Fruit fly (Drosophila melanogaster) whole organism, larva: Measurements from ENCODE around the gene dao.

Source experiments
- noc ChIP-seq: fragments of 200-800 bp; sonication (Bioruptor generic); optimal IDR thresholded peaks from 3 replicates; lab custom pipeline; 2019; ENCODE audit warnings: missing biosample characterization, mild to moderate bottlenecking, missing genetic modification characterization, moderate library complexity

The dao gene

dm6 chr2L:15273521-15274123 is 24.9 kb downstream of the dao start:
- no peak for TF ChIP-seq noc (tag; lab: Kevin White, UChicago)

- peak; percentile 52 for TF ChIP-seq noc (tag; lab: Kevin White, UChicago)
These were observed 25.6 kb downstream of the dao start for dm6 chr2L:15274292-15274691.

DNA sequence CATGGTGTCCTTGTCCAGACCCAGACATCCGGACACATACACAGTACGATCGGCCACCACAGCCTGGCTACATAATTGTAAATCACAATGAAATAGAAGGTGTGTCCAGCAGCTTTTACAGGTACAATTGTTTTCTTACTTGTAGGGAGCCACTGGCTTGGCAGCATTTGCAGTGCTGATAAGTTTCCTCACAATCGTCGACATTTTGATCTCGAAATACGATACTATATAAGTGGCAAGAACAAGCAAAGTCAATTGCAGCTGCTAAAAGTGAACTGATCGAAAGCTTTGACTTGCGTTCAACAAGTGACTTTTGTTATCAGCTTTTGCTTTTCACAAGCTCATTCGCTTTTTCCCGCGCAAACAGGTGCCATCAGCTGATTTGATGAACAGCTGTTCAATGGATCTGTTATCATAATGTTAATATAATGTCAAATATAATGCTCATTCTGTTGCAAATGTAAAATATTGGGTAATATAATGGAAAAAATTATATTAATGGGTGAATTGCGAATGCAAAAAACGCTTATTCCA is 26.2 kb downstream of the dao start, which contains the start of gene UK114:
TSS of gene UK114 (minus strand) at position 309 of the 534 bp plus-strand sequence.
- TF ChIP-seq noc (tag; lab: Kevin White, UChicago), result no peak

DNA sequence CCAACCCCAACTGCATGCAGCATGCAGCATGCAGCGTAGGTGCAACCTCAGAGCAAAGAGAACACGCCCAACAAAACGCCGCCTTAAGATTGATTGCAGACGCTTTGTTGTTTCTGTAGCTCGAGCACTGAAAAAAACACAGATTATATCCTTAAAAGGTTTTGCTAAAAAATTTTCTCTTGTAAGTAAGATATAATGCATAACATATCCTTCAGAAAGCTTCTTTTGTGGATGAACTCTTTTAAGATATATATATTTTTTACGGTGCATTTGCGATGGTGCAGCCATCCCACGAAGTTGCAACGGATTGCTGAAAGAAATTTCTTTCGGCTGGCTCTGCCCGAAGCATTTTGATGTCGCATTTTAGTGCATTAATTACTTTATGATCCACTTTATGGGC is 27.1 kb downstream of the dao start:
- TF ChIP-seq noc (tag; lab: Kevin White, UChicago), result no peak

dm6 chr2L:15280975-15281374 is 32.3 kb downstream of the dao start:
- no peak for TF ChIP-seq noc (tag; lab: Kevin White, UChicago)

dm6 chr2L:15284700-15285099 is 36.0 kb downstream of the dao start, which contains the start of gene CG15263:
TSS of gene CG15263 (plus strand) at chr2L:15285000.
- no peak for TF ChIP-seq noc (tag; lab: Kevin White, UChicago)

dm6 chr2L:15292139-15292538 is 43.5 kb downstream of the dao start, which contains the start of gene CG15260:
TSS of gene CG15260 (minus strand) at chr2L:15292239.
- no peak for TF ChIP-seq noc (tag; lab: Kevin White, UChicago)

dm6 chr2L:15297508-15297907 is 48.8 kb downstream of the dao start, which contains the start of gene CG15262:
TSS of gene CG15262 (plus strand) at chr2L:15297808.
- no peak for TF ChIP-seq noc (tag; lab: Kevin White, UChicago)

DNA sequence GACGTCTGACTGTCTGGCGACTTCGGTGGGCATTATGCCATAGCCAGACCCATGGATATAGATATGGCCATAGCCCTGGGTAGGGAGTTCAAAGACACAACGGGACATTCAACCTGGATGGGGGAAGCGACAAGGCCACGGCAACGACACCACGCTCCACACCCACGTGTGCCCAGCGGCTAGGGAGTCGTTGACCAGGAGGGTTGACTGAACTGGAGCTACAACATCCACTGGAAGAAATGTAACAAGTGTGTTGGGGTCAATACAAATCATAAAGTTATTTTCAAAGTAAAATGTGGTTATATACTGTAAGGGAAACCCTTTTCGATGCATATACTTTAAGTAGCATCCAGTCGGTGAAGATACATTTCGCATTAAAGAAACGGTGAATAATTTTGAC is 53.2 kb downstream of the dao start:
- no peak for TF ChIP-seq noc (tag; lab: Kevin White, UChicago)
